Worm (Caenorhabditis elegans) whole organism, L1 larva: ENCODE data around the gene F56D6.6.

Experiments
- F16B12.6 ChIP-seq: fragments of 150-350 bp; optimal IDR thresholded peaks from 2 replicates; lab custom pipeline; 2014; ENCODE audit warnings: missing biosample characterization, missing genetic modification characterization
- alr-1 ChIP-seq: fragments of 200-800 bp; sonication (Bioruptor generic); optimal IDR thresholded peaks from 2 replicates; lab custom pipeline; 2018; ENCODE audit warnings: borderline replicate concordance, mild to moderate bottlenecking, missing genetic modification characterization, missing compliant biosample characterization
- aly-2 ChIP-seq: fragments of 150-350 bp; optimal IDR thresholded peaks from 2 replicates; lab custom pipeline; 2014; ENCODE audit warnings: missing biosample characterization, missing genetic modification characterization
- ama-1 ChIP-seq: fragments of 150-350 bp; optimal IDR thresholded peaks from 2 replicates; lab custom pipeline; 2014
- blmp-1 ChIP-seq: fragments of 150-350 bp; optimal IDR thresholded peaks from 2 replicates; lab custom pipeline; 2014; ENCODE audit warnings: missing biosample characterization, missing genetic modification characterization
- ceh-8 ChIP-seq: fragments of 200-800 bp; sonication (Bioruptor generic); optimal IDR thresholded peaks from 2 replicates; lab custom pipeline; 2018; ENCODE audit warnings: mild to moderate bottlenecking, missing genetic modification characterization, moderate library complexity, missing compliant biosample characterization
- ceh-82 ChIP-seq, 3 experiments: fragments of 150-350 bp in 1 of 3; sonication (generic microtip) in 2 of 3; optimal IDR thresholded peaks; 2 replicates each; lab custom pipeline; 2014 to 2017; ENCODE audit warnings: missing biosample characterization in 3 of 3, missing genetic modification characterization in 3 of 3
- ces-1 ChIP-seq: fragments of 150-350 bp; optimal IDR thresholded peaks from 2 replicates; lab custom pipeline; 2014; ENCODE audit warnings: missing biosample characterization, missing genetic modification reagents, missing genetic modification characterization
- dpl-1 ChIP-seq, 3 experiments: fragments of 150-350 bp in 2 of 3; sonication (generic microtip) in 1 of 3; optimal IDR thresholded peaks; 2 replicates each; lab custom pipeline; 2014 to 2017; ENCODE audit warnings: missing biosample characterization in 3 of 3, missing genetic modification characterization in 3 of 3, missing genetic modification reagents in 3 of 3
- dsc-1 ChIP-seq: sonication (generic microtip); optimal IDR thresholded peaks from 2 replicates; lab custom pipeline; 2016; ENCODE audit warnings: mild to moderate bottlenecking, missing genetic modification characterization, missing compliant biosample characterization
- efl-1 ChIP-seq, 4 experiments: fragments of 150-350 bp; optimal IDR thresholded peaks in 3 of 4; peaks in 1 of 4; 1 replicate in 1 of 4; 2 replicates in 3 of 4; lab custom pipeline; 2014; ENCODE audit warnings: missing biosample characterization in 2 of 4, missing genetic modification characterization in 2 of 4, missing genetic modification reagents in 2 of 4
- efl-3 ChIP-seq: fragments of 200-800 bp; sonication (Bioruptor generic); optimal IDR thresholded peaks from 2 replicates; lab custom pipeline; 2018; ENCODE audit warnings: mild to moderate bottlenecking, missing genetic modification characterization, missing compliant biosample characterization
- elt-3 ChIP-seq, 6 experiments: fragments of 150-350 bp in 1 of 6; sonication (generic microtip); optimal IDR thresholded peaks; 2 replicates each; lab custom pipeline; 2017 to 2018; ENCODE audit warnings: missing biosample characterization in 6 of 6, missing genetic modification characterization in 6 of 6, inconsistent platforms in 1 of 6
- fkh-10 ChIP-seq: sonication (generic microtip); optimal IDR thresholded peaks from 2 replicates; lab custom pipeline; 2017; ENCODE audit warnings: missing biosample characterization, missing genetic modification reagents, missing genetic modification characterization
- fkh-4 ChIP-seq: sonication (generic microtip); optimal IDR thresholded peaks from 2 replicates; lab custom pipeline; 2016; ENCODE audit warnings: missing compliant biosample characterization, missing genetic modification characterization, borderline replicate concordance
- fkh-8 ChIP-seq: sonication (generic microtip); optimal IDR thresholded peaks from 2 replicates; lab custom pipeline; 2016; ENCODE audit warnings: mild to moderate bottlenecking, missing genetic modification characterization, missing compliant biosample characterization
- hpl-2 ChIP-seq: fragments of 150-350 bp; optimal IDR thresholded peaks from 2 replicates; lab custom pipeline; 2014; ENCODE audit warnings: missing biosample characterization, missing genetic modification reagents, missing genetic modification characterization
- jun-1 ChIP-seq: fragments of 150-350 bp; optimal IDR thresholded peaks from 2 replicates; lab custom pipeline; 2014; ENCODE audit warnings: missing biosample characterization, missing genetic modification reagents, missing genetic modification characterization
- lin-14 ChIP-seq: fragments of 200-800 bp; sonication (Bioruptor generic); optimal IDR thresholded peaks from 2 replicates; lab custom pipeline; 2018; ENCODE audit warnings: mild to moderate bottlenecking, missing genetic modification characterization, moderate library complexity, missing compliant biosample characterization
- lin-15B ChIP-seq: fragments of 150-350 bp; sonication (generic microtip); optimal IDR thresholded peaks from 3 replicates; lab custom pipeline; 2014; ENCODE audit warnings: missing biosample characterization, missing genetic modification characterization
- lin-35 ChIP-seq, 2 experiments: fragments of 150-350 bp; optimal IDR thresholded peaks; 2 replicates each; lab custom pipeline; 2014; ENCODE audit warnings: missing biosample characterization in 2 of 2, missing genetic modification characterization in 2 of 2, missing genetic modification reagents in 2 of 2
- lin-39 ChIP-seq: fragments of 150-350 bp; optimal IDR thresholded peaks from 2 replicates; lab custom pipeline; 2014; ENCODE audit warnings: missing biosample characterization, missing genetic modification reagents, missing genetic modification characterization
- lir-3 ChIP-seq: sonication (generic microtip); optimal IDR thresholded peaks from 2 replicates; lab custom pipeline; 2016; ENCODE audit warnings: mild to moderate bottlenecking, missing genetic modification characterization, moderate library complexity, missing compliant biosample characterization; ENCODE audit not compliant: poor library complexity
- lsy-2 ChIP-seq, 2 experiments: fragments of 150-350 bp; optimal IDR thresholded peaks; 2 replicates each; lab custom pipeline; 2014; ENCODE audit warnings: missing biosample characterization in 2 of 2, missing genetic modification characterization in 2 of 2
- mab-9 ChIP-seq: fragments of 200-800 bp; sonication (Bioruptor generic); IDR thresholded peaks from 2 replicates; pipeline ENCODE4 v1.3.6; 2022; ENCODE audit warnings: missing genetic modification reagents, missing genetic modification characterization, missing compliant biosample characterization
- mdl-1 ChIP-seq, 2 experiments: fragments of 150-350 bp; optimal IDR thresholded peaks; 2 replicates each; lab custom pipeline; 2014 to 2017; ENCODE audit warnings: missing biosample characterization in 2 of 2, missing genetic modification characterization in 2 of 2, inconsistent platforms in 1 of 2
- mep-1 ChIP-seq: fragments of 150-350 bp; optimal IDR thresholded peaks from 2 replicates; lab custom pipeline; 2014; ENCODE audit warnings: missing biosample characterization, missing genetic modification characterization
- nhr-11 ChIP-seq: fragments of 150-350 bp; optimal IDR thresholded peaks from 2 replicates; lab custom pipeline; 2014; ENCODE audit warnings: missing biosample characterization, missing genetic modification characterization
- nhr-12 ChIP-seq: sonication (generic microtip); optimal IDR thresholded peaks from 2 replicates; lab custom pipeline; 2017; ENCODE audit warnings: missing biosample characterization, missing genetic modification characterization
- nhr-19 ChIP-seq: fragments of 200-800 bp; sonication (Bioruptor generic); conservative IDR thresholded peaks from 2 replicates; pipeline ENCODE4 v1.3.6; 2022; ENCODE audit warnings: missing genetic modification characterization, missing compliant biosample characterization
- nhr-20 ChIP-seq: sonication (generic microtip); optimal IDR thresholded peaks from 2 replicates; lab custom pipeline; 2016; ENCODE audit warnings: mild to moderate bottlenecking, missing genetic modification characterization, missing compliant biosample characterization
- nhr-237 ChIP-seq: fragments of 150-350 bp; optimal IDR thresholded peaks from 2 replicates; lab custom pipeline; 2014; ENCODE audit warnings: missing biosample characterization, missing genetic modification characterization
- nhr-47 ChIP-seq: sonication (generic microtip); optimal IDR thresholded peaks from 2 replicates; lab custom pipeline; 2016; ENCODE audit warnings: mild to moderate bottlenecking, missing genetic modification characterization, moderate library complexity, missing compliant biosample characterization
- nhr-71 ChIP-seq: sonication (generic microtip); optimal IDR thresholded peaks from 2 replicates; lab custom pipeline; 2016; ENCODE audit warnings: mild to moderate bottlenecking, missing genetic modification characterization, moderate library complexity, missing compliant biosample characterization
- nhr-76 ChIP-seq: sonication (generic microtip); optimal IDR thresholded peaks from 2 replicates; lab custom pipeline; 2017; ENCODE audit warnings: missing biosample characterization, missing genetic modification characterization
- nhr-77 ChIP-seq: fragments of 150-350 bp; optimal IDR thresholded peaks from 2 replicates; lab custom pipeline; 2014; ENCODE audit warnings: missing biosample characterization, missing genetic modification characterization
- nhr-84 ChIP-seq: sonication (generic microtip); optimal IDR thresholded peaks from 2 replicates; lab custom pipeline; 2017; ENCODE audit warnings: missing biosample characterization, missing genetic modification characterization
- nhr-85 ChIP-seq: sonication (generic microtip); peaks from one replicate; lab custom pipeline; 2016; ENCODE audit warnings: missing genetic modification characterization, inconsistent platforms, missing compliant biosample characterization
- nhr-90 ChIP-seq: sonication (generic microtip); optimal IDR thresholded peaks from 2 replicates; lab custom pipeline; 2016; ENCODE audit warnings: mild to moderate bottlenecking, missing genetic modification characterization, missing compliant biosample characterization; ENCODE audit not compliant: poor library complexity
- pag-3 ChIP-seq: sonication (generic microtip); optimal IDR thresholded peaks from 2 replicates; lab custom pipeline; 2017; ENCODE audit warnings: missing genetic modification characterization, mild to moderate bottlenecking, missing compliant biosample characterization, antibody characterized with exemption, borderline replicate concordance; ENCODE audit not compliant: insufficient read depth
- rnt-1 ChIP-seq: sonication (generic microtip); optimal IDR thresholded peaks from 2 replicates; lab custom pipeline; 2016; ENCODE audit warnings: mild to moderate bottlenecking, missing genetic modification characterization, moderate library complexity, missing compliant biosample characterization
- skn-1 ChIP-seq: fragments of 150-350 bp; optimal IDR thresholded peaks from 2 replicates; lab custom pipeline; 2014; ENCODE audit warnings: missing biosample characterization, missing genetic modification characterization
- snu-23 ChIP-seq: sonication (generic microtip); optimal IDR thresholded peaks from 2 replicates; lab custom pipeline; 2016; ENCODE audit warnings: missing genetic modification characterization, missing compliant biosample characterization
- sup-37 ChIP-seq: fragments of 200-800 bp; sonication (Bioruptor generic); optimal IDR thresholded peaks from 2 replicates; lab custom pipeline; 2018; ENCODE audit warnings: mild to moderate bottlenecking, missing genetic modification characterization, missing compliant biosample characterization
- swsn-7 ChIP-seq: sonication (generic microtip); optimal IDR thresholded peaks from 2 replicates; lab custom pipeline; 2016; ENCODE audit warnings: missing genetic modification characterization, missing compliant biosample characterization
- tlp-1 ChIP-seq: fragments of 150-350 bp; optimal IDR thresholded peaks from 2 replicates; lab custom pipeline; 2014; ENCODE audit warnings: missing biosample characterization, missing genetic modification characterization
- unc-86 ChIP-seq: sonication (generic microtip); optimal IDR thresholded peaks from 2 replicates; lab custom pipeline; 2016; ENCODE audit warnings: missing genetic modification characterization, missing compliant biosample characterization
- zip-4 ChIP-seq: fragments of 200-800 bp; sonication (Bioruptor generic); optimal IDR thresholded peaks from 2 replicates; lab custom pipeline; 2018; ENCODE audit warnings: mild to moderate bottlenecking, missing genetic modification characterization, moderate library complexity, missing compliant biosample characterization

F56D6.6 gene

ce11 chrIV:3874417-3874816 lies 28.6 kb upstream of the F56D6.6 start:
- TF ChIP-seq dpl-1 (GFP tag; optimal IDR thresholded peaks at IDR 0.05; lab: Kevin White, UChicago) (peak; percentile 2 to 17 (median 15)), aly-2 (tag; lab: Kevin White, UChicago) (peak; percentile 49), elt-3 (tag; optimal IDR thresholded peaks at IDR 0.05; lab: Kevin White, UChicago) (peak in 2 of 6 experiments; percentile 0 to 10), zip-4 (GFP tag; lab: Kevin White, UChicago) (peak; percentile 8), lin-15B (tag; lab: Kevin White, UChicago) (peak; percentile 9), nhr-12 (tag; lab: Kevin White, UChicago) (no peak), nhr-84 (no peak), mep-1 (peak; percentile 38), lsy-2 (tag; optimal IDR thresholded peaks at IDR 0.05; lab: Kevin White, UChicago) (peak in 1 of 2 experiments; percentile 39), mdl-1 (tag; optimal IDR thresholded peaks at IDR 0.05; lab: Kevin White, UChicago) (no peak), lin-14 (GFP tag; lab: Kevin White, UChicago) (peak; percentile 77), tlp-1 (tag; lab: Kevin White, UChicago) (no peak), efl-1 (optimal IDR thresholded peaks at IDR 0.05; lab: Kevin White, UChicago) (peak; percentile 34 to 46), efl-1 (GFP tag; optimal IDR thresholded peaks at IDR 0.05 in 1 of 2; lab: Kevin White, UChicago) (peak in 1 of 2 experiments; percentile 17), nhr-90 (peak; percentile 8), nhr-20 (tag; lab: Kevin White, UChicago) (peak; percentile 41), nhr-77 (tag; lab: Kevin White, UChicago) (no peak), fkh-8 (tag; lab: Kevin White, UChicago) (peak; percentile 60), sup-37 (GFP tag; lab: Kevin White, UChicago) (no peak), ama-1 (lab: Kevin White, UChicago) (peak; percentile 68), alr-1 (tag; lab: Kevin White, UChicago) (no peak), blmp-1 (tag; lab: Kevin White, UChicago) (peak; percentile 31), snu-23 (GFP tag; lab: Kevin White, UChicago) (peak; percentile 47), hpl-2 (GFP tag; lab: Kevin White, UChicago) (no peak), swsn-7 (tag; lab: Kevin White, UChicago) (peak; percentile 10), nhr-71 (peak; percentile 50), nhr-85 (tag; lab: Kevin White, UChicago) (peak; percentile 56), nhr-47 (tag; lab: Kevin White, UChicago) (peak; percentile 22), ceh-82 (tag; optimal IDR thresholded peaks at IDR 0.05; lab: Kevin White, UChicago) (peak in 1 of 3 experiments; percentile 10), rnt-1 (tag; lab: Kevin White, UChicago) (peak; percentile 14), lin-35 (GFP tag; optimal IDR thresholded peaks at IDR 0.05; lab: Kevin White, UChicago) (peak; percentile 17 to 41), F16B12.6 (tag; lab: Kevin White, UChicago) (no peak)

- no peak for TF ChIP-seq snu-23 (GFP tag; lab: Kevin White, UChicago)
- peak in 2 of 3 experiments; percentile 15 to 25 for TF ChIP-seq dpl-1 (GFP tag; optimal IDR thresholded peaks at IDR 0.05; lab: Kevin White, UChicago)
- TF ChIP-seq hpl-2 (GFP tag; lab: Kevin White, UChicago): no peak
- TF ChIP-seq nhr-237: no peak
- 0 out of 2 replicates have a peak, but pooled peaks have one; percentile 26 for TF ChIP-seq mab-9 (GFP tag; lab: Robert Waterston, UW)
- peak in 2 of 3 experiments; percentile 15 to 42 for TF ChIP-seq ceh-82 (tag; optimal IDR thresholded peaks at IDR 0.05; lab: Kevin White, UChicago)
- no peak for TF ChIP-seq nhr-11 (tag; lab: Kevin White, UChicago)
- TF ChIP-seq lin-39: no peak
- no peak for TF ChIP-seq aly-2 (tag; lab: Kevin White, UChicago)
- TF ChIP-seq lin-14 (GFP tag; lab: Kevin White, UChicago): peak; percentile 79
- no peak for TF ChIP-seq nhr-71
- TF ChIP-seq nhr-19: no peak
- no peak for TF ChIP-seq ceh-8 (GFP tag; lab: Kevin White, UChicago)
- TF ChIP-seq zip-4 (GFP tag; lab: Kevin White, UChicago): no peak
- peak; percentile 41 for TF ChIP-seq dsc-1 (tag; lab: Kevin White, UChicago)
- no peak for TF ChIP-seq nhr-12 (tag; lab: Kevin White, UChicago)
- no peak for TF ChIP-seq efl-3
- TF ChIP-seq elt-3 (tag; optimal IDR thresholded peaks at IDR 0.05; lab: Kevin White, UChicago): peak in 5 of 6 experiments; percentile 9 to 57 (median 22)
- peak; percentile 70 for TF ChIP-seq jun-1 (tag; lab: Kevin White, UChicago)
- TF ChIP-seq mep-1: peak; percentile 9
- no peak for TF ChIP-seq pag-3
- TF ChIP-seq fkh-4: no peak
- no peak for TF ChIP-seq ces-1 (GFP tag; lab: Kevin White, UChicago)
- peak; percentile 30 to 33 for TF ChIP-seq efl-1 (optimal IDR thresholded peaks at IDR 0.05; lab: Kevin White, UChicago)
- peak; percentile 15 to 79 for TF ChIP-seq efl-1 (GFP tag; optimal IDR thresholded peaks at IDR 0.05 in 1 of 2; lab: Kevin White, UChicago)
- TF ChIP-seq lir-3 (tag; lab: Kevin White, UChicago): no peak
- no peak for TF ChIP-seq fkh-10 (GFP tag; lab: Kevin White, UChicago)
- no peak for TF ChIP-seq unc-86 (tag; lab: Kevin White, UChicago)
- peak; percentile 21 for TF ChIP-seq skn-1 (tag; lab: Kevin White, UChicago)
- TF ChIP-seq nhr-76 (tag; lab: Kevin White, UChicago): no peak
Measured at ce11 chrIV:3875260-3875659, 27.8 kb upstream of the F56D6.6 start.
